Worm (Caenorhabditis elegans): ENCODE measurements around the gene F17C11.22.

DNA sequence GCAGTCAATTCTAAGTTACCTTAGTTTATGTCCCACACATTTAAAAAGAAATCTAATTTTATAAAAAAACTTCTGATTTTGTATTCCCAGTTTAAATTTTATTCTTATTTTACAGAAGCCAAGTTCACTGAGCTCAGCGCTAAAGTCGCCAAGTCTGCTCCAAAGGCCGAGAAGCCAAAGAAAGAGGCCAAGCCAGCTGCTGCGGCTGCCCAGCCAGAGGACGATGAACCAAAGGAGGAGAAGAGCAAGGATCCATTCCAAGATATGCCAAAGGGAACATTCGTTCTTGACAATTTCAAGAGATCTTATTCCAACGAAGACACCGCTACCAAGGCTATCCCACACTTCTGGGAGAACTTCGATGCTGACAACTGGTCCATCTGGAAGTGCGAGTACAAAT is 3.1 kb downstream of the F17C11.22 start:
- TF ChIP-seq nhr-12 (tag; optimal IDR thresholded peaks at IDR 0.05) (no peak), mls-2 (tag; optimal IDR thresholded peaks at IDR 0.05) (no peak), nhr-76 (tag; optimal IDR thresholded peaks at IDR 0.05) (no peak), lin-13 (tag; optimal IDR thresholded peaks at IDR 0.05) (no peak), pha-4 (tag; optimal IDR thresholded peaks at IDR 0.05) (no peak), elt-3 (tag; optimal IDR thresholded peaks at IDR 0.05) (no peak), nhr-237 (tag; optimal IDR thresholded peaks at IDR 0.05) (no peak), lsy-2 (tag; optimal IDR thresholded peaks at IDR 0.05) (no peak), M03D4.4 (tag; optimal IDR thresholded peaks at IDR 0.05) (no peak)

Data from whole organism, mixed stage, embryonic.